Worm (Caenorhabditis elegans) whole organism, L1 larva: ENCODE measurements around the gene fipr-5.

Source experiments
- ama-1 ChIP-seq: fragments of 150-350 bp; optimal IDR thresholded peaks from 2 replicates; lab custom pipeline; 2014
- ets-5 ChIP-seq: fragments of 200-800 bp; sonication (Bioruptor generic); IDR thresholded peaks from 2 replicates; pipeline ENCODE4 v1.3.6; 2022; ENCODE audit warnings: missing genetic modification characterization, missing compliant biosample characterization
- lin-14 ChIP-seq: fragments of 200-800 bp; sonication (Bioruptor generic); optimal IDR thresholded peaks from 2 replicates; lab custom pipeline; 2018; ENCODE audit warnings: mild to moderate bottlenecking, missing genetic modification characterization, moderate library complexity, missing compliant biosample characterization
- nhr-20 ChIP-seq: sonication (generic microtip); optimal IDR thresholded peaks from 2 replicates; lab custom pipeline; 2016; ENCODE audit warnings: mild to moderate bottlenecking, missing genetic modification characterization, missing compliant biosample characterization
- nhr-77 ChIP-seq: fragments of 150-350 bp; optimal IDR thresholded peaks from 2 replicates; lab custom pipeline; 2014; ENCODE audit warnings: missing biosample characterization, missing genetic modification characterization
- nhr-85 ChIP-seq: sonication (generic microtip); peaks from one replicate; lab custom pipeline; 2016; ENCODE audit warnings: missing genetic modification characterization, inconsistent platforms, missing compliant biosample characterization
- snpc-4 ChIP-seq: fragments of 150-350 bp; optimal IDR thresholded peaks from 2 replicates; lab custom pipeline; 2014; ENCODE audit warnings: missing biosample characterization, missing genetic modification characterization
- snu-23 ChIP-seq: sonication (generic microtip); optimal IDR thresholded peaks from 2 replicates; lab custom pipeline; 2016; ENCODE audit warnings: missing genetic modification characterization, missing compliant biosample characterization
- unc-86 ChIP-seq: sonication (generic microtip); optimal IDR thresholded peaks from 2 replicates; lab custom pipeline; 2016; ENCODE audit warnings: missing genetic modification characterization, missing compliant biosample characterization

- no peak for TF ChIP-seq unc-86
- no peak for TF ChIP-seq ama-1
- no peak for TF ChIP-seq nhr-85 (tag; lab: Kevin White, UChicago)
- no peak for TF ChIP-seq lin-14
- TF ChIP-seq snpc-4 (tag; lab: Kevin White, UChicago), result no peak
- no peak for TF ChIP-seq nhr-77 (tag; lab: Kevin White, UChicago)
- TF ChIP-seq ets-5 (GFP tag; lab: Robert Waterston, UW), result no peak
- TF ChIP-seq snu-23 (GFP tag; lab: Kevin White, UChicago), result no peak
- TF ChIP-seq nhr-20 (tag; lab: Kevin White, UChicago), result no peak
These were observed 9.7 kb upstream of the fipr-5 start, which contains the start of gene fipr-6 for ce11 chrV:10230932-10231331.
